Worm (Caenorhabditis elegans) whole organism, L3 larva: ENCODE results near the gene T21B4.3.

ENCODE experiments used
- R02D3.7 ChIP-seq: fragments of 150-350 bp; optimal IDR thresholded peaks from 2 replicates; lab custom pipeline; 2014; ENCODE audit warnings: missing biosample characterization, missing genetic modification characterization
- ZK546.5 ChIP-seq: sonication (generic microtip); optimal IDR thresholded peaks from 2 replicates; lab custom pipeline; 2017; ENCODE audit warnings: missing biosample characterization, missing genetic modification characterization
- ama-1 ChIP-seq: fragments of 150-350 bp; optimal IDR thresholded peaks from 2 replicates; lab custom pipeline; 2018
- ceh-28 ChIP-seq: fragments of 150-350 bp; optimal IDR thresholded peaks from 2 replicates; lab custom pipeline; 2014; ENCODE audit warnings: missing biosample characterization, missing genetic modification reagents, missing genetic modification characterization
- egl-27 ChIP-seq: sonication (generic microtip); optimal IDR thresholded peaks from 4 replicates; lab custom pipeline; 2017; ENCODE audit warnings: missing biosample characterization, missing genetic modification reagents, missing genetic modification characterization
- elt-1 ChIP-seq: fragments of 150-350 bp; optimal IDR thresholded peaks from 2 replicates; lab custom pipeline; 2014; ENCODE audit warnings: missing biosample characterization, missing genetic modification characterization
- elt-2 ChIP-seq: sonication (generic microtip); optimal IDR thresholded peaks from 2 replicates; lab custom pipeline; 2016; ENCODE audit warnings: missing genetic modification reagents, mild to moderate bottlenecking, missing genetic modification characterization, missing compliant biosample characterization
- lin-39 ChIP-seq: fragments of 150-350 bp; optimal IDR thresholded peaks from 2 replicates; lab custom pipeline; 2018; ENCODE audit warnings: missing biosample characterization, missing genetic modification reagents, missing genetic modification characterization
- nhr-11 ChIP-seq: fragments of 150-350 bp; optimal IDR thresholded peaks from 2 replicates; lab custom pipeline; 2014; ENCODE audit warnings: missing biosample characterization, missing genetic modification characterization
- nhr-23 ChIP-seq: fragments of 150-350 bp; optimal IDR thresholded peaks from 2 replicates; lab custom pipeline; 2014; ENCODE audit warnings: missing biosample characterization, missing genetic modification reagents, missing genetic modification characterization
- nhr-76 ChIP-seq: fragments of 150-350 bp; sonication (generic microtip); optimal IDR thresholded peaks from 5 replicates; lab custom pipeline; 2014; ENCODE audit warnings: missing biosample characterization, missing genetic modification characterization
- tbx-2 ChIP-seq: sonication (generic microtip); optimal IDR thresholded peaks from 2 replicates; lab custom pipeline; 2016; ENCODE audit warnings: mild to moderate bottlenecking, missing genetic modification characterization, missing compliant biosample characterization
- unc-39 ChIP-seq: sonication (generic microtip); optimal IDR thresholded peaks from 4 replicates; lab custom pipeline; 2017; ENCODE audit warnings: missing biosample characterization, missing genetic modification characterization

- TF ChIP-seq R02D3.7 (tag; lab: Kevin White, UChicago): no peak
- TF ChIP-seq ama-1 (lab: Kevin White, UChicago): no peak
- no peak for TF ChIP-seq tbx-2 (tag; lab: Kevin White, UChicago)
- no peak for TF ChIP-seq nhr-11 (tag; lab: Kevin White, UChicago)
- no peak for TF ChIP-seq ZK546.5 (tag; lab: Kevin White, UChicago)
- no peak for TF ChIP-seq elt-1
- no peak for TF ChIP-seq nhr-23
- no peak for TF ChIP-seq nhr-76 (tag; lab: Kevin White, UChicago)
- TF ChIP-seq ceh-28 (tag; lab: Kevin White, UChicago): no peak
- no peak for TF ChIP-seq unc-39 (tag; lab: Kevin White, UChicago)
- no peak for TF ChIP-seq lin-39 (tag; lab: Kevin White, UChicago)
- TF ChIP-seq egl-27 (tag; lab: Kevin White, UChicago): no peak
- no peak for TF ChIP-seq elt-2 (tag; lab: Kevin White, UChicago)
Observed at ce11 chrII:12544533-12544932, 47.7 kb upstream of the T21B4.3 start, which contains the start of gene F49C5.9.
